Fruit fly (Drosophila melanogaster): ENCODE results near the gene Ranbp16.

Ranbp16 gene

DNA sequence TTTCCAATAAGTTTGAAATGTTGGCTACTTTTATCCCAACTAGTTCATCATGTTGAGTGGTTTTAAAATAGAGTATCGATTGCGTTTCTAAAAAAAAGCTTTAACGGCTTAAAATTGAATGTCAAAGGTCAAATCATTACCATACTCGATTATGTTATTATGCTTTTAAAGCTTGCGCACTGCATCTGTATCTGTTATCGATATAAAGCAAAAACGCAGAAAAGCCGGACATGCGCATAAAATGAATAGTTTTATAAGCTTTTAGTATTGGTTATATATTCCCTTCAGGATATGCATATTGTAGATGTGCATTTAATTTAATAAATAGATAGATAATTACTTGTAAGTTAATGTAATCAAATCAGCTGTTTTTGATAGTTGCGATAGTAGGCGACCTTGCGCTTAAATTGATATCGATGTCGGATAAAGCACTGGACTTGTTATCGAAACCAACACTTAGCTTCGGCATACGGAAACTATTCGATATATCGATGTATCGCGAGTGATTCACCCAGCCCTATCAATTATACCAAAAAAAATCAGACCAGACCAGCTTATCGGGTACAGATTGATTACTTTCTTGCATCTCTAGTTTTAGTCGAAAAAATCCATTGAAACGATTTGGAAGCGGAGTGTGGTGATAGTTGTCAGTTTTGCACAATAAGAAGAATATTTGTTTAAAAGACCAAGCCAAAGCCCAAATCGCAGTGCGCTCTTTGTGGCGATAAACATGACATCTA is 41.9 kb downstream of the Ranbp16 start, which contains the start of gene shi (continued):
- TF ChIP-seq CG12104 (GFP tag; optimal IDR thresholded peaks at IDR 0.05) (no peak), otp (GFP tag; IDR thresholded peaks at IDR 0.05) (no peak; the same call in 2 of the 3 replicates), CG13894 (tag; optimal IDR thresholded peaks at IDR 0.05) (peak; percentile 75), CG2712 (tag; optimal IDR thresholded peaks at IDR 0.05) (peak; percentile 46), sc (optimal IDR thresholded peaks at IDR 0.05) (no peak), sc (GFP tag; optimal IDR thresholded peaks at IDR 0.05) (no peak), CG17568 (GFP tag; optimal IDR thresholded peaks at IDR 0.05) (no peak), Asciz (GFP tag; optimal IDR thresholded peaks at IDR 0.05) (no peak), E2f2 (GFP tag; IDR thresholded peaks at IDR 0.05) (no peak; the same call in 1 of the 2 replicates), Neu2 (GFP tag; optimal IDR thresholded peaks at IDR 0.05; ENCODE audit: borderline replicate concordance) (no peak), CG10267 (tag; optimal IDR thresholded peaks at IDR 0.05) (peak; percentile 70), CG12769 (tag; optimal IDR thresholded peaks at IDR 0.05) (peak; percentile 46), chm (GFP tag; IDR thresholded peaks at IDR 0.05) (no peak), HLH3B (GFP tag; IDR thresholded peaks at IDR 0.05) (no peak), grau (tag; optimal IDR thresholded peaks at IDR 0.05) (no peak), bigmax (GFP tag; optimal IDR thresholded peaks at IDR 0.05) (no peak), CG7786 (GFP tag; optimal IDR thresholded peaks at IDR 0.05) (peak; percentile 14), CG2199 (GFP tag; IDR thresholded peaks at IDR 0.05) (no peak), C15 (GFP tag; IDR thresholded peaks at IDR 0.05) (no peak), CG43689 (GFP tag; IDR thresholded peaks at IDR 0.05) (no peak), ssp (GFP tag; IDR thresholded peaks at IDR 0.05) (peak; percentile 51), CG6254 (GFP tag; optimal IDR thresholded peaks at IDR 0.05) (no peak), emc (GFP tag; optimal IDR thresholded peaks at IDR 0.05) (no peak), crol (GFP tag; IDR thresholded peaks at IDR 0.05) (no peak), gt (GFP tag; IDR thresholded peaks at IDR 0.05) (no peak), TFAM (GFP tag; optimal IDR thresholded peaks at IDR 0.05) (no peak), ems (GFP tag; optimal IDR thresholded peaks at IDR 0.05) (no peak), Taf1 (GFP tag; IDR thresholded peaks at IDR 0.05) (no peak), CG6175 (GFP tag; IDR thresholded peaks at IDR 0.05) (no peak), sob (GFP tag; IDR thresholded peaks at IDR 0.05) (peak; percentile 35; the same call in 1 of the 2 replicates), pum (GFP tag; optimal IDR thresholded peaks at IDR 0.05) (no peak), CG10366 (GFP tag; IDR thresholded peaks at IDR 0.05) (no peak), toy (GFP tag; IDR thresholded peaks at IDR 0.05) (no peak), CG12071 (GFP tag; optimal IDR thresholded peaks at IDR 0.05) (no peak), CG31224 (GFP tag; IDR thresholded peaks at IDR 0.05) (no peak), cato (GFP tag; optimal IDR thresholded peaks at IDR 0.05; ENCODE audit: borderline replicate concordance) (no peak), CG17612 (GFP tag; IDR thresholded peaks at IDR 0.05) (no peak), pzg (GFP tag; optimal IDR thresholded peaks at IDR 0.05) (peak; percentile 94), Kr (GFP tag; optimal IDR thresholded peaks at IDR 0.05) (no peak), HLHmδ (GFP tag; optimal IDR thresholded peaks at IDR 0.05) (no peak), CG11504 (tag; optimal IDR thresholded peaks at IDR 0.05) (no peak), CG8281 (tag; optimal IDR thresholded peaks at IDR 0.05) (no peak), Dip2 (GFP tag; IDR thresholded peaks at IDR 0.05) (no peak), zen (tag; optimal IDR thresholded peaks at IDR 0.05) (peak; percentile 46), CG10565 (GFP tag; optimal IDR thresholded peaks at IDR 0.05) (no peak), exex (tag; optimal IDR thresholded peaks at IDR 0.05) (peak; percentile 86), CG6689 (GFP tag; IDR thresholded peaks at IDR 0.05) (no peak), CG17359 (tag; optimal IDR thresholded peaks at IDR 0.05) (no peak), CG18599 (GFP tag; optimal IDR thresholded peaks at IDR 0.05) (peak; percentile 29), CG30403 (GFP tag; optimal IDR thresholded peaks at IDR 0.05) (no peak), CG7271 (tag; optimal IDR thresholded peaks at IDR 0.05) (no peak)
